Fruit fly (Drosophila melanogaster) S2 (cell line): ENCODE data around the gene CG16959.

Experiments used
- CG8478 ChIP-seq: fragments of >200 bp; optimal IDR thresholded peaks from 2 replicates; lab custom pipeline; 2018
- CTCF ChIP-seq, 2 experiments: fragments of >200 bp; optimal IDR thresholded peaks; 2 replicates each; lab custom pipeline; 2018

CG16959 gene

DNA sequence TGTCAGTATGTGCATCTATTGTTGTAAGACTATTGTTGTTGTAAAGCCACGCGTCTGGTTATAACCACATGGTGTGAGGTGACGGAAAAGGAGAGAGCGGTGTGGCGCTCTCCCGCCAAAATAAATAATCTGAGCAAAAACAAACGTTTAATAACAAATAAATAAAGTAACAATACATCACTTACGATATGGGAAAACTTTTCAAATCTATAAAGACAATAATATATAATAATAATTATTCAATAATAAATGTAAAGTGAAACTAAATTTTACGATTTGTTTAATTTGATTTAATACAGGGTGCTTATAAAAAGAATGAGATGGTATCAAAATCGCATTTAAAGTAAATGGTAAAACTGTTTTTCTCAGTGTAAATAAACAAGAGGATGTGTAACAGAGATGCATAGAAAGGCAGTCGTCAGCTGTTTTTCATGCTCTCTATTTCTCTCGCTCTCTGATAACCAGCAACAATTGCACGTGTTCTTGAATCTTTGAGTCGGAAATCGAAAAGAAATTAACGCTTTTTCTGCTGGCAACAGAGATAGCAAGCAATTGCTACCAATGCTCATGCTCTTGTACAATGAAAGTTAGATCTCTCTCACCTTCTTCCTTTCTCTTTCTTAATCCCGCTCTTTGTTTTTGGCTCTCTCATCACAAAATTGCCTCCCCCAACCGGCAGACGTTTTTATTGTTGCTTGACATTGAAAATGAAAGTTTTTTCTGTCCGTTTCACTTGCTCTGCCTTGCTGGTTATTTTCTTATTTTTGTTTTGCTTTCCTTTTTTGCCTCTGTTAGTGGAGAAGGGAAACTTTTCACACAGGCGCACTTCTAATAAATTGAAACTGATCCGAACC lies 26.2 kb downstream of the CG16959 start:
- TF ChIP-seq CTCF (optimal IDR thresholded peaks at IDR 0.05; lab: Kevin White, UChicago) (no peak), CG8478 (no peak)

DNA sequence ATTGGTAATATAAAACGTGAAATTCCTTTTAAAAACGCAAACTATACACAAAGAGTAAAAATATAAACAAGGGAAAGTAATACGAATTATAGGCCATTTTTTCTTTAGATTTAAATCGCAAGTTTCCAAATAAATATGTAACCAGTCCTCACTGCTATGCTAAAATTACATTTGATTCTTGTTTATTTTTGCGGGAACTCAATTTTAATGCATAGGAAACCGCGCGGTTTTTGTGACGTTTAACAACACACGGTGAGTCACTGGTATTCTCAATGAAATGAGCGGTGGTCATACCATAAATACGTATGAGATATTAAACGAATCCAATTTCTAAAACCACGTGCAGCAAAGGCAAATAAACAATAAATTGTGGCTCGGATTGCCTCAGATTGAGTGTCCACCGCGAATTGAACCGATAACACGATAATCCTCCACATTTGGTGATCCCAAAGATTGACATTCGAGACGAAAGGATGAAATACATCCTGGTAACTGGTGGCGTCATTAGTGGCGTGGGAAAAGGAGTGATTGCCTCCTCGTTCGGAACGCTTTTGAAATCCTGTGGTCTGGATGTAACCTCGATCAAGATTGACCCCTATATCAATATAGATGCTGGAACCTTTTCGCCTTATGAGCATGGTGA lies 27.1 kb downstream of the CG16959 start, which contains the start of gene Ctps:
TSS of gene Ctps (plus strand) at position 37 of the 643 bp plus-strand sequence.
- TF ChIP-seq CTCF (optimal IDR thresholded peaks at IDR 0.05; lab: Kevin White, UChicago) (no peak), CG8478 (no peak)

DNA sequence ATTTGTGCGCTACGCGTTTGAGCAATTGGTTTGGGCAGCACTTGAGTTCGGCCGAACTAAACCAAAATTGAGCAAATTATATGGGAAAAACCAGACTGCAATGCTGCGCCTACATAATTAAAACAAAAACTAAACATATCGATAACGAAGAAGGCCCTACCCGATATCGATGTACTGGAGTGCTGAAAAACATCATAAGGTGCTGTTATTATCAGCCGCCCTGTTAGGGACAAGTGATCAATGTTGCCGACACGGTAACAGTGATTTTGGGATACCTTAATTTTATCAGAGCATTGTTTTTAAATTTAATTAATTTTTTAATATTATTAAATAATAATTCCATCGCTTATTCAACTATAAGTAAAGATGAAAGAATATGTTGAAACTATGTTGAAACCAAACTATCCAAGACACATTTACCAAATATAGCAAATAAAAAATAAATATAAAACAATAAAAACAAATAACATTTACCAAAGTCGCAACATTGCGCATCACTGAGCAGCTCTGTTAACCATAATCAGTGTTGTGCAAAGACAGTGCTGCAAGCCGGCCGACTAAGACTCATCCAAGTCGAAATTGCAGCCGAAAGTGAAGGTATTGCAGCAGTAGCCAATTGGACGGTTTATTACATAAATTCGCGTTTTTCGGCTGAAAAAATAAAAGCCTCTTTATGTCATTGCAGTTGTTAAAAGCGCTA lies 30.4 kb downstream of the CG16959 start, which contains the start of the genes sstn, Plp and GlyRS:
TSS of gene sstn (minus strand) at position 131 of the 700 bp plus-strand sequence.
TSS of gene Plp (minus strand) at position 136 of the 700 bp plus-strand sequence.
TSS of gene GlyRS (plus strand) at position 554 of the 700 bp plus-strand sequence.
- TF ChIP-seq CTCF (optimal IDR thresholded peaks at IDR 0.05; lab: Kevin White, UChicago), result no peak

DNA sequence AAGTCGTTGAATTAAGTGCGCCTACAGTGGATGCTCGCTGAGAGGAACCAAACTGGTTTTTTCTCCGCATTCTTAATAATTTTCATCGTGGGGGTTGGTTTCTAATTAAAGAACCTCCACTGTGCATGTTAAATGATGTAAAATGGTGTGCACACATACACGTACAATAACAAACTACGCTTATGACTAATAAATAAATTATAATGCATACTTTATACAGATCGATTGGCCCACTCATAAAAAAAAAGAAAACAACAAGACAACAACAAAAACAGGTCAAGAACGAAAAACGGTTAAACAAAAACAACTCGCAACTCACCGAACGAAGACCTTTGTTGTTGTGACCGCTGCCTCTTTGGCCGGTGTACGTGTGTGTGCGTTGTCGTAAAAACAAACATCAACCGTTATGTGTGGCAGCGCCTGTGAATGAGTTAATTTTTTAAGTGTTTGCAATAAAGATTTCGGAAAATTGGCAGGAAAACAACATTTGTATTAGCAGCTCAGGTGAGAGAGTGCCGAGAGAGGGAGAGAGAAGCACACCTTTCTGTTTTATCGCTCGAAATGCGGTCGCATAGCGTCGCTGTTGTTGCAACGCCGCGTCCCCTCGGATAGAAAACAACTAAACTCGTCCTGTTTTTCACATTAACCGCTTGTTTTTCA lies 31.1 kb downstream of the CG16959 start:
- TF ChIP-seq CG8478 (no peak), CTCF (optimal IDR thresholded peaks at IDR 0.05; lab: Kevin White, UChicago) (no peak)

DNA sequence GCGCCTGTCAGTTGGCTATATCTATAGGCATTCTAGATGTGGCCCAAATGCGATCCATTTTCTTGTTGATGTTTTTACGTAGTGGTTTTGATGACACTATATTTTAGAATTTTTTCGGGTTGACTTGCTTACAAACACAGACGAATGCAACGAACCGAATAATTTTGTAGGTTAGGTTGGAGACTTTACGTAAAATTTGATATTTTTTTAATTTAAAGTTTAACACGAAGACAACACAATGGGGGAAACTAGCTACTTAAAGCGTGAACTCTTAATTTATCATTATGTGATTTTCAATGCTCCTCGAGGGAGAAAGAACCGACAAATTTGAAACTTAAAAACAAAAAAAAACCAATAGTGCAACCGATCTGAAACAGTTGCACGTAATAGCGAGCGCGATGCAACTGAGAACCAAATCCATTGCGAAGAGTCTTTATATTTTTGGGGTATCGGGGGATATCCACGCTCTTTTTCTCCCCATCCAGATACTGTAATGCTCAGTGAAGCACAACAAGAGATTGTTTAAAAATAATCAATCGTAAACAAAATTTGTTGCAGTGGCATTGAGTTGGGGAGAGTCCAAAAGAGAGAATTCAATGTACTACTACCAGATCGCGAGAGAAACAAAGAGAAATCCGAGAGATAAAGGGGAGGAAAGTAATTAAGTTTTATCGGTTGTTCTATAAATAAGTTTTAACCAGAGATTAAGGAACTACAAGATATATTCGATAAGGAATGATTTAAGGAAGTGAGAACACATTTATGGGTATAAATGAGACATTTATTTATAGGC lies 35.0 kb downstream of the CG16959 start:
- TF ChIP-seq CTCF (optimal IDR thresholded peaks at IDR 0.05; lab: Kevin White, UChicago) (no peak), CG8478 (no peak)

DNA sequence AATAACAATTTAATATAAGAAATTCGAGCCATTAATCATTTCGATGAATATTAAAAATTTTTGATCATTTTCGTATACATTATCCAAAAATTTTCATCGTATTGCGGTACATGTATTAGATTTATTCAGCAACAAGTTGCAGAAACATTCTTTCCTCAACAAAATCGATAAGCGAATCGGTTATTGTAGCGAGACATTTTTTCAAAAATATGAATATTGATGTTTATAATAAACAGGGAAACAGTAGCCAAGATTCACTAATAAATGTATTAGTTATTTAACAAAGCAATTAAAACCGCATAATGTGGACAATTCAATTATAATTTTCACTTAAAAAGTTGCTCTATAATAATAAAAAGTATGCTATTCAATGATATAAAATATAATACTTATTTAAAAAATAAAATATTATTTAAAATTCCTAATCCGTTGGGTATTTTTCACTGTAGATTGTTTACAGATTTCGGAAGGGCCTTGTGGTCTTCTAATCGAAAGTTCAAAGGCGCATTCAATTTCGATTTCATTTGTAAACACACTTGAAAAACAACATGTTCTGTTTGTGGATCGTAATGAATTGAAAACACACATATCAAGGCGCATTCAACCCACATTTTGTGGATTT lies 35.9 kb downstream of the CG16959 start:
- TF ChIP-seq CTCF (optimal IDR thresholded peaks at IDR 0.05; lab: Kevin White, UChicago) (no peak), CG8478 (no peak)

DNA sequence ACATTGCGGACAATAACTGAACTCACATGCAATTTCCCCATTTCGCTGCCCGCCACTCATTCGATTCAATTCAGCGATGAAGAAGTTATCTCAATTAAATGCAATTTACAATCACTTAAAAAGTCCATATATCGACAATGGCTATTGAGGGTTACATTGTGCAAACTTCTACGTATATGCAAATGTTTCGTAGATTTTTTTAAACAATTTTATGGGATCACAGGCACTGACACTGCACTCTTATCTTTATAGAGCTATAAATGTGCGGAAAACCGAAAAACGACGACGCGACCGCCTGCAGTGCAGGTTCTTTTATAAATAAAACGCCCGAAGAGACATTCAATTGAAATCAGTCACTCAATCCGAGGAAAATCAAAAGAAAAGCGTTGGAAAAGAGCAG lies 36.8 kb downstream of the CG16959 start:
- TF ChIP-seq CTCF (optimal IDR thresholded peaks at IDR 0.05; lab: Kevin White, UChicago), result no peak
- TF ChIP-seq CG8478, result no peak

DNA sequence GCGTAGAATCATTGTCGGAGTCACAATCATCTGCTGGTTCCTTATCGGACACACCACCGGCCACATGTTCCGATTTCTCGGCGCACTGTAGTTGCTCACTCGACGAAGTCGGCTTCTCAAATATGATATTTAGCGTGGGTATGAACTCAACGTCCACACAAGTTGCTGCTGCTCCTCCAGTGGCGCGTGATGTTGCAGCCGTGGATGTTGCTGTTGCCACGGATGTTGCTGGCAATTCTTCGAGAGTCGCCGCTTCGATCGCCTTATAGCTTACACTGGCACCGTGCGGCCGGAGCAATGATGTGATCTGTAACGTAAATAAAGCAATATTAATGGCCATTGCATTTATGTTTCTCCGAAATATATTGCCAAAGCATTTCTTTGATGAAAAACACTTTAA lies 40.8 kb downstream of the CG16959 start:
- TF ChIP-seq CG8478 (no peak), CTCF (optimal IDR thresholded peaks at IDR 0.05; lab: Kevin White, UChicago) (no peak)

DNA sequence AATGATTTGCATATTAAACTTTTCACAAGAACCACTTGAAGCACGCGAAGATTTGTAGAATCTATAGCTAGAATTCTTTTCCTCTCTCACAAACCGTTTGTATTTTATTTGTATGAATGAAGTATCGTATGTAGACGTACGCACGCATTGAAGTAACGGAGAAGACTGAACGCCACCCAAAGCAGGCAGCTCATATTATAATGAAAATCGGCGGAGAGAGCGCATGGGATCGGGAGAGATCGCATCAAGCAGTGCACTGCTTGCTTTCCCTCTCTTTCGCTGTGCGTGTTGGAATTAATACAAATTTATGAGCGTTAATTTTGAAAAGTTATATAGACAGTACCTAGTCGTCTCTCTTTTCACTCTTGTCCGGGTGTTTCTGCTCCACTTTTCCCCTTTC lies 45.8 kb downstream of the CG16959 start:
- TF ChIP-seq CG8478 (no peak), CTCF (optimal IDR thresholded peaks at IDR 0.05; lab: Kevin White, UChicago) (peak; percentile 7 to 11)

DNA sequence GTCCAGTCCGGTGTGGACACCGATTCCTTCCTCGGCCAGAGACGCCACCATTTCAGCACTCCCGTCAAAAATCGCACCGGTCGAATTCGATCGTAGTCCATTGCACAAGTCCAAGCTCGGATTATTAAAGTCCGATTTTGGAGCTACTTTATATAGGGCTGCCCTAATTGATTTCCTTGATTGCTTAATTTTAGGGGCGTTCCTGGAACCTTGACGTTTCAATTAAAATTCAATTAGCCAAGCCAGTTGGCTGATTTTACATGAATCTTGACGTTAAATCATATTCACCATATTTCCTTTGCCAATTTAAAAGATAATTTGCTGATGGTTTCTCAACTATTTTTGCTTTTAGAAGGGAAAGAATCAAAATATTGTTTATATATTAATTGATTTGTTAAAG lies 46.8 kb downstream of the CG16959 start, which contains the start of gene Or71a:
TSS of gene Or71a (minus strand) at position 101 of the 400 bp plus-strand sequence.
- TF ChIP-seq CG8478 (no peak), CTCF (optimal IDR thresholded peaks at IDR 0.05; lab: Kevin White, UChicago) (no peak)

DNA sequence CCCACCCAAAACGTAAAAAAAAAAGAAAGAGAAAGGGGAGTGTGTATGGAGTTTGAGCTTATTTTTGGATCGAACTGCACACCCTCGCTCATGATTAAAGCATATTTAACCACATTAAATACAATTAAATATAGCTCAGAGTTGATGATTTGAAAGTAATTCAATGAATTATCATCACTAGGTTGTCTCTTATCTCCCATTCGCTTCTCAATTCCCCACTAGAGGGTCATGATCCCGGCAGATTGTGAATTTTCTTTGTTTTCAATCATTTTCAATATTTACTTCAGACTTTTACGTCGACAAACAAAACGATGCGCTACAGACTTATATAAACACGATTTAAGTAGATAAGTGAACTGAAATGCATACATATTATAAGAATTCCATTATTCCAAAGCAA lies 48.7 kb downstream of the CG16959 start:
- no peak for TF ChIP-seq CTCF (optimal IDR thresholded peaks at IDR 0.05; lab: Kevin White, UChicago)
- TF ChIP-seq CG8478, result no peak

DNA sequence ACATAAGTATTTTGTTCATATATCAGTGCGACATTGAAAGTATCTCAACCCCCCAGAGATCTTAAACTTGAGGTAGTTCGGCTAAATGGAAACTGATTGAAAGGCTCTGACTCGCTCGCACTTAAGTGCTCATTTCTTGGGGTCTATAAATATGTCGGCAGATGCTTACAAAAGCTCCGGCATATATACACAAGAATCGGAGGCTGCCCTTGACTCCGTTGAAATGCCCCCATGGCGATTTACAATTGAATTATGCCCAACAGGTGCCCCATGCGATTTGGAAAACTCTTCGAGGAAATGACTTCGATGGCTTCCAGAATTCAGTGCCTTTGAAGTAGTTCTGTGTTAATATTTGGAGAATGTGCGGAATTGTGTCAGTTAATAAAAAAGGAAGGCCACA lies 51.4 kb downstream of the CG16959 start:
- TF ChIP-seq CTCF (optimal IDR thresholded peaks at IDR 0.05; lab: Kevin White, UChicago), result no peak
- TF ChIP-seq CG8478, result no peak

DNA sequence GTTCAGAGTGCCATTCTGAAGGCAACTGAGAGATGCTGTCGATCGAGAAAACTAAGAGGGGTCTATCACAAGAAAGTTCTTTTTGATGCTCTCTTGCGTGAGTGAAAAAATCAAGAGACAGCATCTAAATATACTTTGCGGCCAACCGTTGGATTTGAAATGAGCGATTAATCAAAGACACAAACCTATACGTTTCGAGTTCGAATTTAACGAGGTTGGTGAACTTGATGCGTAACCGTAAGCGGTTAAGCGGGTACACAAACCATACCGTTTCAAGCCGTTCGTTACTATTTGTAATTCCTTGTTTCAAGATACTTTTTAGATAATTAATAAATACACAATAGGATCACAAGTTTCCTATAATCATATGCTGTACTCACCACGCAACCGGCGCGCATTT lies 53.0 kb downstream of the CG16959 start:
- TF ChIP-seq CTCF (optimal IDR thresholded peaks at IDR 0.05; lab: Kevin White, UChicago) (peak; percentile 53 to 68), CG8478 (no peak)
